Worm (Caenorhabditis elegans) whole organism, L1 larva: ENCODE data around the gene rpoa-49.

Source experiments
- C34B4.2 ChIP-seq: sonication (generic microtip); optimal IDR thresholded peaks from 2 replicates; lab custom pipeline; 2017; ENCODE audit warnings: mild to moderate bottlenecking, missing genetic modification characterization, missing compliant biosample characterization
- Y116A8C.19 ChIP-seq: sonication (generic microtip); optimal IDR thresholded peaks from 2 replicates; lab custom pipeline; 2016; ENCODE audit warnings: missing compliant biosample characterization, missing genetic modification characterization, borderline replicate concordance
- aly-2 ChIP-seq: fragments of 150-350 bp; optimal IDR thresholded peaks from 2 replicates; lab custom pipeline; 2014; ENCODE audit warnings: missing biosample characterization, missing genetic modification characterization
- blmp-1 ChIP-seq: fragments of 150-350 bp; optimal IDR thresholded peaks from 2 replicates; lab custom pipeline; 2014; ENCODE audit warnings: missing biosample characterization, missing genetic modification characterization
- ceh-8 ChIP-seq: fragments of 200-800 bp; sonication (Bioruptor generic); optimal IDR thresholded peaks from 2 replicates; lab custom pipeline; 2018; ENCODE audit warnings: mild to moderate bottlenecking, missing genetic modification characterization, moderate library complexity, missing compliant biosample characterization
- ceh-88 ChIP-seq: fragments of 200-800 bp; sonication (Bioruptor generic); IDR thresholded peaks from 2 replicates; pipeline ENCODE4 v1.3.6; 2022; ENCODE audit warnings: missing genetic modification characterization, missing compliant biosample characterization
- ceh-90 ChIP-seq: sonication (generic microtip); optimal IDR thresholded peaks from 2 replicates; lab custom pipeline; 2016; ENCODE audit warnings: missing genetic modification characterization, missing compliant biosample characterization
- dsc-1 ChIP-seq: sonication (generic microtip); optimal IDR thresholded peaks from 2 replicates; lab custom pipeline; 2016; ENCODE audit warnings: mild to moderate bottlenecking, missing genetic modification characterization, missing compliant biosample characterization
- egl-27 ChIP-seq, 2 experiments: fragments of 150-350 bp in 1 of 2; sonication (generic microtip); optimal IDR thresholded peaks; 3 replicates each; lab custom pipeline; 2017 to 2018; ENCODE audit warnings: missing biosample characterization in 2 of 2, missing genetic modification characterization in 2 of 2, missing genetic modification reagents in 2 of 2
- ets-5 ChIP-seq: fragments of 200-800 bp; sonication (Bioruptor generic); IDR thresholded peaks from 2 replicates; pipeline ENCODE4 v1.3.6; 2022; ENCODE audit warnings: missing genetic modification characterization, missing compliant biosample characterization
- fkh-10 ChIP-seq: sonication (generic microtip); optimal IDR thresholded peaks from 2 replicates; lab custom pipeline; 2017; ENCODE audit warnings: missing biosample characterization, missing genetic modification reagents, missing genetic modification characterization
- fkh-8 ChIP-seq: sonication (generic microtip); optimal IDR thresholded peaks from 2 replicates; lab custom pipeline; 2016; ENCODE audit warnings: mild to moderate bottlenecking, missing genetic modification characterization, missing compliant biosample characterization
- grh-1 ChIP-seq: fragments of 200-800 bp; sonication (Bioruptor generic); IDR thresholded peaks from 2 replicates; pipeline ENCODE4 v1.3.6; 2022; ENCODE audit warnings: missing genetic modification reagents, missing genetic modification characterization, missing compliant biosample characterization
- hlh-17 ChIP-seq: fragments of 200-800 bp; sonication (Bioruptor generic); optimal IDR thresholded peaks from 2 replicates; lab custom pipeline; 2018; ENCODE audit warnings: missing genetic modification characterization, mild to moderate bottlenecking, missing compliant biosample characterization, moderate library complexity, borderline replicate concordance
- hlh-4 ChIP-seq: sonication (generic microtip); optimal IDR thresholded peaks from 2 replicates; lab custom pipeline; 2016; ENCODE audit warnings: mild to moderate bottlenecking, missing genetic modification characterization, missing compliant biosample characterization
- hpl-2 ChIP-seq: fragments of 150-350 bp; optimal IDR thresholded peaks from 2 replicates; lab custom pipeline; 2014; ENCODE audit warnings: missing biosample characterization, missing genetic modification reagents, missing genetic modification characterization
- isw-1 ChIP-seq: fragments of 200-800 bp; sonication (Bioruptor generic); IDR thresholded peaks from 2 replicates; pipeline ENCODE4 v1.3.6; 2022; ENCODE audit warnings: missing genetic modification characterization, missing compliant biosample characterization
- jun-1 ChIP-seq: fragments of 150-350 bp; optimal IDR thresholded peaks from 2 replicates; lab custom pipeline; 2014; ENCODE audit warnings: missing biosample characterization, missing genetic modification reagents, missing genetic modification characterization
- lin-13 ChIP-seq: fragments of 150-350 bp; optimal IDR thresholded peaks from 2 replicates; lab custom pipeline; 2014; ENCODE audit warnings: missing biosample characterization, missing genetic modification reagents, missing genetic modification characterization
- lin-35 ChIP-seq, 2 experiments: fragments of 150-350 bp; optimal IDR thresholded peaks; 2 replicates each; lab custom pipeline; 2014; ENCODE audit warnings: missing biosample characterization in 2 of 2, missing genetic modification characterization in 2 of 2, missing genetic modification reagents in 2 of 2
- lir-3 ChIP-seq: sonication (generic microtip); optimal IDR thresholded peaks from 2 replicates; lab custom pipeline; 2016; ENCODE audit warnings: mild to moderate bottlenecking, missing genetic modification characterization, moderate library complexity, missing compliant biosample characterization; ENCODE audit not compliant: poor library complexity
- mdl-1 ChIP-seq, 2 experiments: fragments of 150-350 bp; optimal IDR thresholded peaks; 2 replicates each; lab custom pipeline; 2014 to 2017; ENCODE audit warnings: missing biosample characterization in 2 of 2, missing genetic modification characterization in 2 of 2, inconsistent platforms in 1 of 2
- nhr-11 ChIP-seq: fragments of 150-350 bp; optimal IDR thresholded peaks from 2 replicates; lab custom pipeline; 2014; ENCODE audit warnings: missing biosample characterization, missing genetic modification characterization
- nhr-12 ChIP-seq: sonication (generic microtip); optimal IDR thresholded peaks from 2 replicates; lab custom pipeline; 2017; ENCODE audit warnings: missing biosample characterization, missing genetic modification characterization
- nhr-20 ChIP-seq: sonication (generic microtip); optimal IDR thresholded peaks from 2 replicates; lab custom pipeline; 2016; ENCODE audit warnings: mild to moderate bottlenecking, missing genetic modification characterization, missing compliant biosample characterization
- nhr-28 ChIP-seq: fragments of 150-350 bp; optimal IDR thresholded peaks from 2 replicates; lab custom pipeline; 2014; ENCODE audit warnings: missing biosample characterization, missing genetic modification characterization
- nhr-71 ChIP-seq: sonication (generic microtip); optimal IDR thresholded peaks from 2 replicates; lab custom pipeline; 2016; ENCODE audit warnings: mild to moderate bottlenecking, missing genetic modification characterization, moderate library complexity, missing compliant biosample characterization
- nhr-77 ChIP-seq: fragments of 150-350 bp; optimal IDR thresholded peaks from 2 replicates; lab custom pipeline; 2014; ENCODE audit warnings: missing biosample characterization, missing genetic modification characterization
- nhr-85 ChIP-seq: sonication (generic microtip); peaks from one replicate; lab custom pipeline; 2016; ENCODE audit warnings: missing genetic modification characterization, inconsistent platforms, missing compliant biosample characterization
- nhr-90 ChIP-seq: sonication (generic microtip); optimal IDR thresholded peaks from 2 replicates; lab custom pipeline; 2016; ENCODE audit warnings: mild to moderate bottlenecking, missing genetic modification characterization, missing compliant biosample characterization; ENCODE audit not compliant: poor library complexity
- pag-3 ChIP-seq: sonication (generic microtip); optimal IDR thresholded peaks from 2 replicates; lab custom pipeline; 2017; ENCODE audit warnings: missing genetic modification characterization, mild to moderate bottlenecking, missing compliant biosample characterization, antibody characterized with exemption, borderline replicate concordance; ENCODE audit not compliant: insufficient read depth
- rnt-1 ChIP-seq: sonication (generic microtip); optimal IDR thresholded peaks from 2 replicates; lab custom pipeline; 2016; ENCODE audit warnings: mild to moderate bottlenecking, missing genetic modification characterization, moderate library complexity, missing compliant biosample characterization
- skn-1 ChIP-seq: fragments of 150-350 bp; optimal IDR thresholded peaks from 2 replicates; lab custom pipeline; 2014; ENCODE audit warnings: missing biosample characterization, missing genetic modification characterization
- snpc-4 ChIP-seq: fragments of 150-350 bp; optimal IDR thresholded peaks from 2 replicates; lab custom pipeline; 2014; ENCODE audit warnings: missing biosample characterization, missing genetic modification characterization
- snu-23 ChIP-seq: sonication (generic microtip); optimal IDR thresholded peaks from 2 replicates; lab custom pipeline; 2016; ENCODE audit warnings: missing genetic modification characterization, missing compliant biosample characterization
- sox-4 ChIP-seq: sonication (generic microtip); optimal IDR thresholded peaks from 2 replicates; lab custom pipeline; 2016; ENCODE audit warnings: missing genetic modification characterization, missing compliant biosample characterization
- swsn-7 ChIP-seq: sonication (generic microtip); optimal IDR thresholded peaks from 2 replicates; lab custom pipeline; 2016; ENCODE audit warnings: missing genetic modification characterization, missing compliant biosample characterization
- tlp-1 ChIP-seq: fragments of 150-350 bp; optimal IDR thresholded peaks from 2 replicates; lab custom pipeline; 2014; ENCODE audit warnings: missing biosample characterization, missing genetic modification characterization
- unc-30 ChIP-seq: sonication (generic microtip); optimal IDR thresholded peaks from 2 replicates; lab custom pipeline; 2017; ENCODE audit warnings: missing biosample characterization, missing genetic modification characterization
- unc-62 ChIP-seq: fragments of 150-350 bp; optimal IDR thresholded peaks from 2 replicates; lab custom pipeline; 2014; ENCODE audit warnings: missing biosample characterization, missing genetic modification reagents, missing genetic modification characterization
- unc-86 ChIP-seq: sonication (generic microtip); optimal IDR thresholded peaks from 2 replicates; lab custom pipeline; 2016; ENCODE audit warnings: missing genetic modification characterization, missing compliant biosample characterization
- vab-15 ChIP-seq: sonication (generic microtip); optimal IDR thresholded peaks from 2 replicates; lab custom pipeline; 2017; ENCODE audit warnings: missing genotype, mild to moderate bottlenecking, missing genetic modification characterization, missing compliant biosample characterization
- xbp-1 ChIP-seq: sonication (generic microtip); optimal IDR thresholded peaks from 2 replicates; lab custom pipeline; 2016; ENCODE audit warnings: missing genetic modification characterization, missing compliant biosample characterization
- ztf-4 ChIP-seq: fragments of 150-350 bp; optimal IDR thresholded peaks from 2 replicates; lab custom pipeline; 2014; ENCODE audit warnings: missing biosample characterization, missing genetic modification characterization

Gene rpoa-49

DNA sequence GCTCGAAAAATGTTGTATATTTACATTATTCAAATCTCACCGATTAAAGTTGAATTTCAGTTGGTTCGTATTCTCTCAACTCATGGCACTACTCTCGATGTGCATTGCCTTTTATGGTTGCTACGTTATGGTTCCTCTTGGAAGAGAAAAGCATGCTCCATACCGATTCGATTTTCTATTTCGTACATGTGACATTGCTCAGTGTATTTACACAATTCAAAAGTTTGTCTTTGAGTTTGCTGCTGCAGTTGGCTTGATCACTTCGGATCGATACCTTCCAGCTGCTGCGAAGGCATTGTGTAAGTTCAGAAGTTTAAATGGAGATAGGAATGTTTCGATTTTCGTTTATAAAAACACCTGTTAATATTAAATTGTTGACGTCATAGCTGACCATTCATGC, 36.6 kb upstream of the rpoa-49 start:
- no peak for TF ChIP-seq Y116A8C.19 (tag; lab: Kevin White, UChicago)
- TF ChIP-seq C34B4.2, result no peak
- TF ChIP-seq unc-62, result no peak
- TF ChIP-seq fkh-8 (tag; lab: Kevin White, UChicago), result no peak
- no peak for TF ChIP-seq mdl-1 (tag; optimal IDR thresholded peaks at IDR 0.05; lab: Kevin White, UChicago)
- TF ChIP-seq jun-1, result no peak
- no peak for TF ChIP-seq egl-27 (tag; optimal IDR thresholded peaks at IDR 0.05; lab: Kevin White, UChicago)
- no peak for TF ChIP-seq isw-1
- TF ChIP-seq ceh-90 (tag; lab: Kevin White, UChicago), result no peak
- no peak for TF ChIP-seq nhr-11 (tag; lab: Kevin White, UChicago)
- TF ChIP-seq snu-23 (GFP tag; lab: Kevin White, UChicago), result no peak
- no peak for TF ChIP-seq pag-3 (tag; lab: Kevin White, UChicago)
- no peak for TF ChIP-seq skn-1
- TF ChIP-seq fkh-10 (GFP tag; lab: Kevin White, UChicago), result no peak
- no peak for TF ChIP-seq grh-1
- no peak for TF ChIP-seq lir-3 (tag; lab: Kevin White, UChicago)
- TF ChIP-seq nhr-77 (tag; lab: Kevin White, UChicago), result no peak
- TF ChIP-seq, all 84 proteins: peak for 0

DNA sequence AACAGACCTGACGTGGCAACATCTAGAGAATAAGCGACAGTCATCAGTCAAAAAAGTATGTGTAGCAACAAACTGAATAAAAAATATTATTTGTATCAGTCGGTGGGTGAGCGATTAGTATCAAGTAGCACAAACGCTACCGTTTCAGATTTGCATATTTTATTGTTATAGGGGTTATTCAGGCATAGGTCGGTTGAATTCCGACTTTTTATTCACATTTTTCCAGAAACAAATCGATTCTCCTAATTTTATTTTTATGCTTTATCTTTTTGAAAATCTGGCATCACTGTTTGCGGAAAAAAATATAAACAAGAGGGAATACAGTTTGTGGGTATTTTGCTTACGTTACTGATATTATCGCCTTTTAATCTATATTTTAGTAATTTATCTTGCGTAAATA, 33.1 kb upstream of the rpoa-49 start, which contains the start of gene best-4:
Gene best-4, minus strand, starts transcription at position 101 of the 400 bp plus-strand sequence.
- TF ChIP-seq lir-3 (tag; lab: Kevin White, UChicago), result no peak
- no peak for TF ChIP-seq lin-35 (GFP tag; optimal IDR thresholded peaks at IDR 0.05; lab: Kevin White, UChicago)

DNA sequence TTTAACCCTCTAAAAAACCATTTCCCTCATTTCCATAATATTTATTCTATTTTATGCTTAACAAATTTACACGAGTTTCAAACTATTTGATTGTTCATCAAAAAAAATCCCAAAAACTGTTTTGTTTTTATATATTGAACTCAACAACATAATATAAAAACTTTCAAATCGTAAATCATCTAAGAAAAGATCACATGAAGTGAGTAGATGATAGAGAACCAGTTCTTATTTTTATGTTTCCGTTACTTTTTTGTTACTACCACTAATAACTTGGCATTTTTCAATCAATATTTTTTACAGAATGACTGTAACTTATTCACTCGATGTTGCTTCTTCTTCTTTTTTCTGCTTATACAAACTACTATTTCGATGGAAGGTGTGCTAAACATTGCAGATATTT, 32.2 kb upstream of the rpoa-49 start, which contains the start of gene best-3:
Gene best-3, plus strand, starts transcription at position 301 of the 400 bp plus-strand sequence.
- TF ChIP-seq nhr-77 (tag; lab: Kevin White, UChicago) (no peak), nhr-11 (tag; lab: Kevin White, UChicago) (no peak), hlh-17 (no peak), ztf-4 (tag; lab: Kevin White, UChicago) (no peak), ceh-8 (GFP tag; lab: Kevin White, UChicago) (no peak), swsn-7 (tag; lab: Kevin White, UChicago) (no peak), nhr-71 (tag; lab: Kevin White, UChicago) (no peak), unc-30 (no peak), dsc-1 (tag; lab: Kevin White, UChicago) (no peak), nhr-28 (no peak), nhr-20 (tag; lab: Kevin White, UChicago) (no peak), sox-4 (tag; lab: Kevin White, UChicago) (no peak), ets-5 (GFP tag; lab: Robert Waterston, UW) (no peak)

DNA sequence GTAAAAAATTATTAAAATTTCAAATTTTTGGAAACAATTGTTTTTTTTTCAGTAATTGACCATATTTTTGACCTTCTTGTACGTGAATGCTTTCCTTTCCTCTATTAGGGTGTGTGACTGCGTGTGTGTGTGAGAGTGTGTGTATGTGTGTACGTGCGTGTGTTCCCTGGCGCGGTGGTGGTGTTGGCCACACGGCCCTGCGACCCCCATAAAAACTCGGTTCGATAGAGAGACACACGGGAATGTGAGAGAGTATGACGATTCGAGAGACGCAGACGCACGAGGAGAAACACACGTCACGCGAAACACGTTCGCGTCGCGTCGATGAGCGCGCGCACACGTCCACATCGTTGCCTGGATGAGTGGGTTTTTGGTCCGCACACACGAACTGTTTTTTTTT, 26.1 kb upstream of the rpoa-49 start:
- TF ChIP-seq lin-35 (GFP tag; optimal IDR thresholded peaks at IDR 0.05; lab: Kevin White, UChicago) (peak; percentile 77 to 80), unc-62 (no peak), hlh-4 (tag; lab: Kevin White, UChicago) (no peak), Y116A8C.19 (tag; lab: Kevin White, UChicago) (no peak), tlp-1 (tag; lab: Kevin White, UChicago) (no peak), nhr-28 (no peak), vab-15 (tag; lab: Kevin White, UChicago) (peak; percentile 30), unc-30 (no peak), isw-1 (peak; percentile 51), lir-3 (tag; lab: Kevin White, UChicago) (no peak), nhr-71 (tag; lab: Kevin White, UChicago) (peak; percentile 81), hpl-2 (GFP tag; lab: Kevin White, UChicago) (no peak), ceh-88 (GFP tag; lab: Robert Waterston, UW) (no peak; the same call in 1 of the 2 replicates), lin-13 (GFP tag; lab: Kevin White, UChicago) (peak; percentile 32), nhr-12 (tag; lab: Kevin White, UChicago) (no peak), xbp-1 (peak; percentile 77), C34B4.2 (no peak), nhr-90 (tag; lab: Kevin White, UChicago) (peak; percentile 65), fkh-8 (tag; lab: Kevin White, UChicago) (peak; percentile 83), unc-86 (tag; lab: Kevin White, UChicago) (peak; percentile 59), skn-1 (peak; percentile 59), dsc-1 (tag; lab: Kevin White, UChicago) (peak; percentile 54), mdl-1 (tag; optimal IDR thresholded peaks at IDR 0.05; lab: Kevin White, UChicago) (peak in 1 of 2 experiments; percentile 81), rnt-1 (tag; lab: Kevin White, UChicago) (peak; percentile 64), nhr-85 (peak; percentile 78), ceh-90 (tag; lab: Kevin White, UChicago) (no peak), blmp-1 (peak; percentile 56), aly-2 (tag; lab: Kevin White, UChicago) (no peak), snpc-4 (tag; lab: Kevin White, UChicago) (peak; percentile 30)
